Worm (Caenorhabditis elegans) whole organism, young adult: Measurements from ENCODE around the gene F35F10.1.

Experiments
- F37B4.10 ChIP-seq: fragments of 200-800 bp; sonication (Bioruptor generic); IDR thresholded peaks from 2 replicates; pipeline ENCODE4 v1.3.6; 2022; ENCODE audit warnings: missing genetic modification characterization, missing compliant biosample characterization
- atf-7 ChIP-seq: sonication (generic microtip); optimal IDR thresholded peaks from 2 replicates; lab custom pipeline; 2017; ENCODE audit warnings: mild to moderate bottlenecking, missing genetic modification characterization, missing compliant biosample characterization
- hmg-1.2 ChIP-seq: fragments of 200-800 bp; sonication (Bioruptor generic); IDR thresholded peaks from 2 replicates; pipeline ENCODE4 v1.3.6; 2022; ENCODE audit warnings: missing genetic modification reagents, missing genetic modification characterization, missing compliant biosample characterization
- lin-40 ChIP-seq: sonication (generic microtip); optimal IDR thresholded peaks from 2 replicates; lab custom pipeline; 2016; ENCODE audit warnings: missing genetic modification characterization, mild to moderate bottlenecking, missing compliant biosample characterization, missing genotype, missing genetic modification reagents
- nfya-1 ChIP-seq: sonication (generic microtip); optimal IDR thresholded peaks from 2 replicates; lab custom pipeline; 2017; ENCODE audit warnings: antibody characterized with exemption, missing compliant biosample characterization, missing genetic modification characterization, borderline replicate concordance; ENCODE audit not compliant: insufficient read depth
- nfyb-1 ChIP-seq: fragments of 200-800 bp; sonication (Bioruptor generic); IDR thresholded peaks from 2 replicates; pipeline ENCODE4 v1.3.6; 2022; ENCODE audit warnings: missing genetic modification reagents, missing genetic modification characterization, missing compliant biosample characterization
- nhr-120 ChIP-seq: fragments of 200-800 bp; sonication (Bioruptor generic); IDR thresholded peaks from 2 replicates; pipeline ENCODE4 v1.3.6; 2022; ENCODE audit warnings: missing genetic modification characterization, missing compliant biosample characterization
- nhr-179 ChIP-seq: sonication (generic microtip); optimal IDR thresholded peaks from 2 replicates; lab custom pipeline; 2016; ENCODE audit warnings: mild to moderate bottlenecking, missing genetic modification characterization, missing compliant biosample characterization
- tbx-9 ChIP-seq: sonication (generic microtip); optimal IDR thresholded peaks from 2 replicates; lab custom pipeline; 2016; ENCODE audit warnings: borderline replicate concordance, missing genetic modification characterization, inconsistent platforms, missing compliant biosample characterization
- xnd-1 ChIP-seq: sonication (generic microtip); optimal IDR thresholded peaks from 2 replicates; lab custom pipeline; 2016; ENCODE audit warnings: missing genotype, missing genetic modification reagents, missing genetic modification characterization, missing compliant biosample characterization
- zim-3 ChIP-seq: sonication (generic microtip); optimal IDR thresholded peaks from 2 replicates; lab custom pipeline; 2017; ENCODE audit warnings: mild to moderate bottlenecking, missing genetic modification characterization, moderate library complexity, missing compliant biosample characterization

F35F10.1 gene

ce11 chrV:3362475-3362874 lies 46.4 kb downstream of the F35F10.1 start, which contains the start of gene C04E12.4:
Gene C04E12.4 (plus strand): TSS chrV:3362775.
- TF ChIP-seq nfya-1 (tag; lab: Kevin White, UChicago): no peak
- no peak for TF ChIP-seq nfyb-1 (GFP tag; lab: Robert Waterston, UW)
- no peak for TF ChIP-seq zim-3 (tag; lab: Kevin White, UChicago)
- TF ChIP-seq nhr-120 (GFP tag; lab: Robert Waterston, UW): no peak
- no peak for TF ChIP-seq nhr-179 (tag; lab: Kevin White, UChicago)
- no peak for TF ChIP-seq atf-7 (tag; lab: Kevin White, UChicago)
- no peak for TF ChIP-seq lin-40 (tag; lab: Kevin White, UChicago)
- TF ChIP-seq F37B4.10 (GFP tag; lab: Robert Waterston, UW): no peak
- no peak for TF ChIP-seq xnd-1 (tag; lab: Kevin White, UChicago)
- no peak for TF ChIP-seq tbx-9 (tag; lab: Kevin White, UChicago)
- TF ChIP-seq hmg-1.2 (GFP tag; lab: Robert Waterston, UW): no peak
